Worm (Caenorhabditis elegans) whole organism, mixed stage, embryonic: ENCODE data around the gene Y97E10AR.4.

ENCODE experiments used
- lsy-2 ChIP-seq: fragments of 150-350 bp; optimal IDR thresholded peaks from 2 replicates; lab custom pipeline; 2014; ENCODE audit warnings: missing biosample characterization, missing genetic modification characterization
- unc-39 ChIP-seq: fragments of 150-350 bp; optimal IDR thresholded peaks from 2 replicates; lab custom pipeline; 2014; ENCODE audit warnings: missing biosample characterization, missing genetic modification characterization

- TF ChIP-seq lsy-2 (tag; lab: Kevin White, UChicago), result no peak
- TF ChIP-seq unc-39, result no peak
Measured at ce11 chrV:8044957-8045356, 34.9 kb upstream of the Y97E10AR.4 start.
